Fruit fly (Drosophila melanogaster) Kc167 (cell line): Measurements from ENCODE around the gene Sry-alpha.

Experiments
- Myc ChIP-seq: fragments of >200 bp; optimal IDR thresholded peaks from 2 replicates; lab custom pipeline; 2017; ENCODE audit warnings: missing external identifiers
- Sin3A ChIP-seq: fragments of >200 bp; optimal IDR thresholded peaks from 2 replicates; lab custom pipeline; 2018; ENCODE audit warnings: missing external identifiers
- h ChIP-seq: fragments of >200 bp; optimal IDR thresholded peaks from 3 replicates; lab custom pipeline; 2018; ENCODE audit warnings: missing external identifiers
- insv ChIP-seq: fragments of >200 bp; optimal IDR thresholded peaks from 3 replicates; lab custom pipeline; 2018; ENCODE audit warnings: missing external identifiers
- psq ChIP-seq: fragments of >200 bp; optimal IDR thresholded peaks from 2 replicates; lab custom pipeline; 2017; ENCODE audit warnings: missing external identifiers
- ttk ChIP-seq: sonication (Bioruptor generic); optimal IDR thresholded peaks from 2 replicates; lab custom pipeline; 2017; ENCODE audit warnings: missing external identifiers

Sry-alpha gene

dm6 chr3R:30059944-30060343, 20.4 kb downstream of the Sry-alpha start:
- TF ChIP-seq Sin3A (lab: Kevin White, UChicago) (no peak), psq (lab: Kevin White, UChicago) (no peak), h (lab: Kevin White, UChicago) (no peak), Myc (no peak), insv (lab: Kevin White, UChicago) (no peak), ttk (lab: Kevin White, UChicago) (no peak)

DNA sequence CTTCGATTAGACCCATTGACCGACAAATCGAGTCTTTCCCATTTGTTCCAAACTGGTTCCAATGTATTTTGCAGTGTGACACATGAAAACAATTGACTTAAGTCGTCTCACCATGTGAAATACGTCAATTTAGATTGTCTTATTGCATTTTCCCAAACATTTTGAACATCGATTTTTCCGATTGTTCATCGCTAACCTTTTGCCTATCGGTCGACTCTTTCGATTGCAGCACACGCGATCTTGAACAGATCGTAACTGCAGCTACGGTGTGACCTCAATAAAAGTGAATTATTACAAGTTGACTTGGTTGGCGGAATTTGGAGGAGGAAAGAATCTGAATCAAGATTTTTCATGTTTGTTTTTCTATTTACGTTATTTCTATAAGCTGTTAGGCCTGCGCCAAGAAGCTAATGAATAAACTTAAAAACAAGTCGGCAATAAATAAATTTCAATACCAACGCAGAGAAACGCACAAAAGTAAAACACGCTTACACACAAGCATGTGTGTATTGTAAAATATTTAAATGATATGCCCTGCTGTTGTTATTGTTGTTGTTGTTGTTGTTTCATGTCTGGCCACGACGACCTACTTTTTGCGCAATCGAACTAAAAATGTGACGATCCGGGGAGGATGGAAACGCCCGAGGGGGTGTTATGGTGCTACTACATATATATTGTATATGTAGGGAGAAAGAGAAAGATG, 21.1 kb downstream of the Sry-alpha start:
- TF ChIP-seq Sin3A (lab: Kevin White, UChicago) (no peak), Myc (no peak), insv (lab: Kevin White, UChicago) (no peak), ttk (lab: Kevin White, UChicago) (no peak), h (lab: Kevin White, UChicago) (no peak), psq (lab: Kevin White, UChicago) (no peak)

DNA sequence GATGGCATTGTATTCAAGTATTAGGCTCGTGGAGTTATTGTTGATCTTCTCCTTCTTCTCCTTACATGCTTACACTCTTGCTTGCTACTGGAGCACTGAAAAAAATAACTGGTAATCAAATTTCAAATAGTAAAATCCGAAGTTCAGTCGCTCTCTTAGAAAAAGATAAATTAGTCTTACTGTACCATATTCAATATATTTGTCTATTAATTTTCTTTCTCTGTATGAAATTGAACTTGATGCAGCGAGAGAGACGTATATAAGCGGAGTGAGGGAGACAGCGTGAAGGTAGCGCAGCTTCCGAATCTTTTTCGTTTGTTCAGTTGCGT, 21.6 kb downstream of the Sry-alpha start:
- TF ChIP-seq psq (lab: Kevin White, UChicago) = no peak
- no peak for TF ChIP-seq insv (lab: Kevin White, UChicago)
- no peak for TF ChIP-seq ttk (lab: Kevin White, UChicago)
- no peak for TF ChIP-seq Myc
- no peak for TF ChIP-seq Sin3A (lab: Kevin White, UChicago)
- no peak for TF ChIP-seq h (lab: Kevin White, UChicago)

DNA sequence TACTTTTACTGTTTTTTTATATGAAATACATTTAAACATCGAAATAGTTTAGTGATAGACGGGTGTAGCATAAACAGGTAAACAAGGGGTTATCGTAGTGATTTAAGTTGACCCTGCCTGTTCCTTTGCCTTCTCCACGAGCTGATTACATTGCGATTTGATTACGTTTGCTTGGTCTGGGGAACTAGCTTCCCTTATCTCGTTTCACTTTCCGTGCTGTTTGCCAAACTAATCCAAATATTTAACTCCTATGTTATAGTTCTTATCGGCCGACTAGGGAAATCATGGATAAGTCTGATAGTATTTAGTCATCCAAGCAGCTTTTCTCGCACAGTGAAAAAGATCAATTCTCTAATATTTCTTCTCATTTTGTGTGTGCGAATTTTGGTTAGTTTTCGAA, 22.5 kb downstream of the Sry-alpha start:
- TF ChIP-seq Sin3A (lab: Kevin White, UChicago) = no peak
- TF ChIP-seq h (lab: Kevin White, UChicago) = no peak
- TF ChIP-seq insv (lab: Kevin White, UChicago) = no peak
- TF ChIP-seq Myc = no peak
- TF ChIP-seq ttk (lab: Kevin White, UChicago) = no peak
- TF ChIP-seq psq (lab: Kevin White, UChicago) = no peak

- TF ChIP-seq Myc = no peak
- TF ChIP-seq insv (lab: Kevin White, UChicago) = no peak
These were observed 23.0 kb downstream of the Sry-alpha start for dm6 chr3R:30062543-30062942.

dm6 chr3R:30063704-30064103, 24.2 kb downstream of the Sry-alpha start:
- TF ChIP-seq Sin3A (lab: Kevin White, UChicago) = no peak
- no peak for TF ChIP-seq Myc
- no peak for TF ChIP-seq insv (lab: Kevin White, UChicago)
- no peak for TF ChIP-seq psq (lab: Kevin White, UChicago)

DNA sequence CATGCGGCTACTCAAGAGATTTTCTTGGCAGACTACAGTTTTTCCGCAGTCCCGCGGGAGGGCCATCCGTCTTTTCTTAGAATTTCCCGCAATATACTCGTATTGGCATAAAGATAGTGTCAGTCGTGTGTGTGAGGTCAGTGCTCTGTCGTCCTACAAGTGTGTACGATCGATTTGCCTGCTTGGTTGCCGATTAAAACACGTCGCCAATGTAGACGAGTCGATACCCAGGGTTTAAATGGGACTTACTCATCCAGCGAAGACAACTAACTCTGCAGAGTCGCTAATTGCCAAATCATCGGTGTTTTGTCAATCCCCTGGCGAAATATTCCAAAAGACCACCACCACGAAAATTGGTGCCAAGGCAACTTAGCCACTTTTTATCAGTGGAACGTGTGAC, 26.5 kb downstream of the Sry-alpha start:
- TF ChIP-seq ttk (lab: Kevin White, UChicago) = no peak
- TF ChIP-seq psq (lab: Kevin White, UChicago) = no peak
- no peak for TF ChIP-seq Myc
- no peak for TF ChIP-seq h (lab: Kevin White, UChicago)
- no peak for TF ChIP-seq Sin3A (lab: Kevin White, UChicago)
- no peak for TF ChIP-seq insv (lab: Kevin White, UChicago)

DNA sequence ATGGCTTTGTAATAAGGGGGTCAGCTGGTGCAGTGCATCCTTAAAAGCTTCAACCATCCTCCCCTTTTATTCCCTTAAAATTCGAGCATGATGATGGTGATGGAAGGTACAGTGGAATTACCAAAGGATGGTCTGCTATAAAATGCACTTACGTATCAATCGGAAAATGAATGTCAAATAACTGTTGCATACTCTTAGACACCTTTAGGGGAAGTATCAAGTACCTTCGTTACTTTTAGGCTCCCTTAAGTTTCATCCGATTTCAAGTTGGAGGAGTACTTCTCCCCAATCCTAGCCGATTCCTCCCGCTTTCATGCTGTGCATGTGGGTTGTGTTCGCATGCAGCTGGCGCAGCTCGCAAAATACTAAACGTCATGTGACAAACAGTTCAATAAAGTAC, 30.7 kb downstream of the Sry-alpha start:
- TF ChIP-seq insv (lab: Kevin White, UChicago) (no peak), h (lab: Kevin White, UChicago) (no peak), ttk (lab: Kevin White, UChicago) (no peak), psq (lab: Kevin White, UChicago) (no peak), Sin3A (lab: Kevin White, UChicago) (no peak), Myc (no peak)

DNA sequence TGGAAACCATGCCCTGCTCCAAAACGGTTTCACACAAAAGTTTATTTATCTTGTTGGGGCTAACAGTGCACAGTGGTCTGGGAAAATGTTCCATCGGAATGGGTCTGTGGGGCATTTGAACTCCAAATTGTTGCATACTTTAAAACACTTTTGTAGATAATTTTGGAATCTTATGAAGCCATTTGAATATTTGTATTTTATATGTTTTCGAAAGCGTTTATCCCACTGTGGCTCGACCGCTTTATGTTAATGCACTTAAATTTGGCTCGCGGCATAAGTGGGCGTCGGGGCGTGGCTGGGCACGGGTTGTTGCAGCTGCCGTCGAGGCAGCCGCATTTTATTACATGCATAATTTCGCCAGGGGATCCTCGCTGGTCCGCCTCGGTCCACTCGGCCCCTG, 32.3 kb downstream of the Sry-alpha start:
- TF ChIP-seq psq (lab: Kevin White, UChicago) (no peak), Sin3A (lab: Kevin White, UChicago) (no peak)

dm6 chr3R:30076088-30076487, 36.6 kb downstream of the Sry-alpha start:
- TF ChIP-seq psq (lab: Kevin White, UChicago) (no peak), insv (lab: Kevin White, UChicago) (no peak), h (lab: Kevin White, UChicago) (no peak), Sin3A (lab: Kevin White, UChicago) (no peak), Myc (no peak), ttk (lab: Kevin White, UChicago) (no peak)

dm6 chr3R:30083215-30083614, 43.7 kb downstream of the Sry-alpha start:
- no peak for TF ChIP-seq psq (lab: Kevin White, UChicago)
- TF ChIP-seq ttk (lab: Kevin White, UChicago) = no peak
- TF ChIP-seq Sin3A (lab: Kevin White, UChicago) = no peak
- no peak for TF ChIP-seq Myc
- TF ChIP-seq insv (lab: Kevin White, UChicago) = no peak
- no peak for TF ChIP-seq h (lab: Kevin White, UChicago)

DNA sequence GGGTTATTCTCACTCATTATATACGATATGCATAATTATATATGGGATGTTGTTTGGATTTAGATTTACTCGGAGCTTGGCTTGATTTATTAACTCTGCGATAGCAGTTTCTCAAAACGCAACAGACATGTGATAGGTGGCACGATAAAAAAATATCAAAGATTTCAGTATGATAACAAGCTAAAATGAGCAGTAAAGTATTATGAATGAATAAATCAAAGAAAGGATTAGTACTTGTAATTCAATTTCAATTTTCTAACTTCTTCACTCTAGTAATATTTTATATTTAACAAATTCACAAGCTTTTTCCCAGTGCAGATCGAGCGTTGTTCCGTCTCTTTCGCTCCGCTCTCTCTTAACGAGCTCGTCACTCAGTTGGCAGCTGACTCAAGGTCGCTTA, 44.6 kb downstream of the Sry-alpha start:
- TF ChIP-seq psq (lab: Kevin White, UChicago) = no peak
- no peak for TF ChIP-seq insv (lab: Kevin White, UChicago)
- TF ChIP-seq Myc = no peak
- no peak for TF ChIP-seq ttk (lab: Kevin White, UChicago)
- TF ChIP-seq h (lab: Kevin White, UChicago) = no peak
- no peak for TF ChIP-seq Sin3A (lab: Kevin White, UChicago)
